Worm (Caenorhabditis elegans) whole organism, young adult: Measurements from ENCODE around the gene uig-1.

Experiments used
- F57C9.4 ChIP-seq: sonication (generic microtip); optimal IDR thresholded peaks from 2 replicates; lab custom pipeline; 2017; ENCODE audit warnings: mild to moderate bottlenecking, missing genetic modification characterization, missing compliant biosample characterization
- Y56A3A.18 ChIP-seq: fragments of 200-800 bp; sonication (Bioruptor generic); IDR thresholded peaks from 2 replicates; pipeline ENCODE4 v1.3.6; 2022; ENCODE audit warnings: missing genetic modification reagents, missing genetic modification characterization, missing compliant biosample characterization
- dpl-1 ChIP-seq: fragments of 150-350 bp; optimal IDR thresholded peaks from 2 replicates; lab custom pipeline; 2014; ENCODE audit warnings: missing biosample characterization, missing genetic modification reagents, missing genetic modification characterization
- ets-4 ChIP-seq: fragments of 200-800 bp; sonication (Bioruptor generic); optimal IDR thresholded peaks from 2 replicates; lab custom pipeline; 2018; ENCODE audit warnings: mild to moderate bottlenecking, missing genetic modification characterization, missing compliant biosample characterization
- let-607 ChIP-seq, 2 experiments: fragments of 200-800 bp in 1 of 2; sonication (Bioruptor generic) in 1 of 2; sonication (generic microtip) in 1 of 2; optimal IDR thresholded peaks; 2 replicates each; lab custom pipeline; 2016 to 2018; ENCODE audit warnings: mild to moderate bottlenecking in 2 of 2, missing compliant biosample characterization in 2 of 2, missing genetic modification characterization in 2 of 2, moderate library complexity in 2 of 2, missing genotype in 1 of 2
- madf-3 ChIP-seq: fragments of 200-800 bp; sonication (Bioruptor generic); IDR thresholded peaks from 2 replicates; pipeline ENCODE4 v1.3.6; 2022; ENCODE audit warnings: missing genetic modification reagents, missing genetic modification characterization, missing compliant biosample characterization
- repo-1 ChIP-seq: sonication (generic microtip); optimal IDR thresholded peaks from 2 replicates; lab custom pipeline; 2017; ENCODE audit warnings: mild to moderate bottlenecking, missing genetic modification characterization, missing compliant biosample characterization
- snpc-1.3 ChIP-seq: sonication (generic microtip); optimal IDR thresholded peaks from 2 replicates; lab custom pipeline; 2017; ENCODE audit warnings: missing genetic modification characterization, mild to moderate bottlenecking, missing compliant biosample characterization, antibody characterized with exemption, moderate library complexity, missing genotype, missing genetic modification reagents; ENCODE audit not compliant: insufficient read depth
- tbx-9 ChIP-seq: sonication (generic microtip); optimal IDR thresholded peaks from 2 replicates; lab custom pipeline; 2016; ENCODE audit warnings: borderline replicate concordance, missing genetic modification characterization, inconsistent platforms, missing compliant biosample characterization

ce11 chrV:13334447-13334846 lies 38.7 kb upstream of the uig-1 start:
- TF ChIP-seq tbx-9 (tag; lab: Kevin White, UChicago) (no peak), Y56A3A.18 (GFP tag; lab: Robert Waterston, UW) (no peak), F57C9.4 (no peak), repo-1 (tag; lab: Kevin White, UChicago) (no peak), snpc-1.3 (no peak), dpl-1 (GFP tag; lab: Kevin White, UChicago) (no peak), ets-4 (GFP tag; lab: Kevin White, UChicago) (no peak), madf-3 (GFP tag; lab: Robert Waterston, UW) (no peak), let-607 (tag; optimal IDR thresholded peaks at IDR 0.05; lab: Kevin White, UChicago) (no peak)
